Worm (Caenorhabditis elegans) whole organism, L1 larva: Measurements from ENCODE around the gene clec-129.

Experiments
- aha-1 ChIP-seq: fragments of 150-350 bp; optimal IDR thresholded peaks from 2 replicates; lab custom pipeline; 2014; ENCODE audit warnings: missing biosample characterization, missing genetic modification characterization
- dpl-1 ChIP-seq, 3 experiments: fragments of 150-350 bp in 2 of 3; sonication (generic microtip) in 1 of 3; optimal IDR thresholded peaks; 2 replicates each; lab custom pipeline; 2014 to 2017; ENCODE audit warnings: missing biosample characterization in 3 of 3, missing genetic modification characterization in 3 of 3, missing genetic modification reagents in 3 of 3
- efl-3 ChIP-seq: fragments of 200-800 bp; sonication (Bioruptor generic); optimal IDR thresholded peaks from 2 replicates; lab custom pipeline; 2018; ENCODE audit warnings: mild to moderate bottlenecking, missing genetic modification characterization, missing compliant biosample characterization
- egl-13 ChIP-seq: sonication (generic microtip); optimal IDR thresholded peaks from 2 replicates; lab custom pipeline; 2016; ENCODE audit warnings: missing genotype, missing genetic modification reagents, missing genetic modification characterization, missing compliant biosample characterization
- elt-2 ChIP-seq: sonication (generic microtip); optimal IDR thresholded peaks from 2 replicates; lab custom pipeline; 2016; ENCODE audit warnings: missing genetic modification characterization, mild to moderate bottlenecking, inconsistent platforms, missing compliant biosample characterization, missing genetic modification reagents
- ets-5 ChIP-seq: fragments of 200-800 bp; sonication (Bioruptor generic); IDR thresholded peaks from 2 replicates; pipeline ENCODE4 v1.3.6; 2022; ENCODE audit warnings: missing genetic modification characterization, missing compliant biosample characterization
- hlh-4 ChIP-seq: sonication (generic microtip); optimal IDR thresholded peaks from 2 replicates; lab custom pipeline; 2016; ENCODE audit warnings: mild to moderate bottlenecking, missing genetic modification characterization, missing compliant biosample characterization
- hpl-2 ChIP-seq: fragments of 150-350 bp; optimal IDR thresholded peaks from 2 replicates; lab custom pipeline; 2014; ENCODE audit warnings: missing biosample characterization, missing genetic modification reagents, missing genetic modification characterization
- lin-35 ChIP-seq, 2 experiments: fragments of 150-350 bp; optimal IDR thresholded peaks; 2 replicates each; lab custom pipeline; 2014; ENCODE audit warnings: missing biosample characterization in 2 of 2, missing genetic modification characterization in 2 of 2, missing genetic modification reagents in 2 of 2
- lsy-2 ChIP-seq, 2 experiments: fragments of 150-350 bp; optimal IDR thresholded peaks; 2 replicates each; lab custom pipeline; 2014; ENCODE audit warnings: missing biosample characterization in 2 of 2, missing genetic modification characterization in 2 of 2
- nhr-47 ChIP-seq: sonication (generic microtip); optimal IDR thresholded peaks from 2 replicates; lab custom pipeline; 2016; ENCODE audit warnings: mild to moderate bottlenecking, missing genetic modification characterization, moderate library complexity, missing compliant biosample characterization
- nhr-76 ChIP-seq: sonication (generic microtip); optimal IDR thresholded peaks from 2 replicates; lab custom pipeline; 2017; ENCODE audit warnings: missing biosample characterization, missing genetic modification characterization
- nhr-84 ChIP-seq: sonication (generic microtip); optimal IDR thresholded peaks from 2 replicates; lab custom pipeline; 2017; ENCODE audit warnings: missing biosample characterization, missing genetic modification characterization
- snu-23 ChIP-seq: sonication (generic microtip); optimal IDR thresholded peaks from 2 replicates; lab custom pipeline; 2016; ENCODE audit warnings: missing genetic modification characterization, missing compliant biosample characterization
- tlp-1 ChIP-seq: fragments of 150-350 bp; optimal IDR thresholded peaks from 2 replicates; lab custom pipeline; 2014; ENCODE audit warnings: missing biosample characterization, missing genetic modification characterization
- unc-30 ChIP-seq: sonication (generic microtip); optimal IDR thresholded peaks from 2 replicates; lab custom pipeline; 2017; ENCODE audit warnings: missing biosample characterization, missing genetic modification characterization
- unc-62 ChIP-seq: fragments of 150-350 bp; optimal IDR thresholded peaks from 2 replicates; lab custom pipeline; 2014; ENCODE audit warnings: missing biosample characterization, missing genetic modification reagents, missing genetic modification characterization
- unc-86 ChIP-seq: sonication (generic microtip); optimal IDR thresholded peaks from 2 replicates; lab custom pipeline; 2016; ENCODE audit warnings: missing genetic modification characterization, missing compliant biosample characterization
- unc-98 ChIP-seq: fragments of 200-800 bp; sonication (Bioruptor generic); IDR thresholded peaks from 2 replicates; pipeline ENCODE4 v1.3.6; 2022; ENCODE audit warnings: missing genetic modification characterization, missing compliant biosample characterization
- zag-1 ChIP-seq: fragments of 150-350 bp; optimal IDR thresholded peaks from 2 replicates; lab custom pipeline; 2014; ENCODE audit warnings: missing biosample characterization, missing genetic modification characterization

clec-129 gene

DNA sequence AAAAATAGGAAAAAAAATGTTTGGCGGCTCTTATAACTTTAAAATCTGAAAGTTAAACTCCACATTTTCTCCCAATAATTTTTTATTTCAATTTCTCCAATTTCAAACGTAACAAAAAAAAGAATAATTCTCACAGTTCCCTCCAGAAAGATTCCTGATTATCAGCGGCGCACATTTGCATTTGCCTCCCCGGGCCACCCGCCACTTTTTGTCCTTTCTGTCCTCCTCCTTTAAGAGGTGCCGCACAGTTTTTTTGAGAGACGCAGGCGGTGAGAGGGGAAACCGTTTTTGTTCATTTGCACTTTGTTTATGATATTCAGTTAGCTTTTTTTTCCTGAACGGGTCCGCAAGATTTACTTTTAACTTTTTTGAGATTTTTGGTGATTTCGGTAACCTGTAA lies 49.6 kb downstream of the clec-129 start:
- no peak for TF ChIP-seq tlp-1
- no peak for TF ChIP-seq nhr-76 (tag; lab: Kevin White, UChicago)
- TF ChIP-seq unc-30 (tag; lab: Kevin White, UChicago) = no peak
- TF ChIP-seq unc-86 (tag; lab: Kevin White, UChicago) = no peak
- no peak for TF ChIP-seq elt-2
- TF ChIP-seq hlh-4 (tag; lab: Kevin White, UChicago) = no peak
- TF ChIP-seq dpl-1 (GFP tag; optimal IDR thresholded peaks at IDR 0.05; lab: Kevin White, UChicago) = no peak
- no peak for TF ChIP-seq unc-98 (GFP tag; lab: Robert Waterston, UW)
- no peak for TF ChIP-seq ets-5
- TF ChIP-seq unc-62 = no peak
- no peak for TF ChIP-seq aha-1 (tag; lab: Kevin White, UChicago)

DNA sequence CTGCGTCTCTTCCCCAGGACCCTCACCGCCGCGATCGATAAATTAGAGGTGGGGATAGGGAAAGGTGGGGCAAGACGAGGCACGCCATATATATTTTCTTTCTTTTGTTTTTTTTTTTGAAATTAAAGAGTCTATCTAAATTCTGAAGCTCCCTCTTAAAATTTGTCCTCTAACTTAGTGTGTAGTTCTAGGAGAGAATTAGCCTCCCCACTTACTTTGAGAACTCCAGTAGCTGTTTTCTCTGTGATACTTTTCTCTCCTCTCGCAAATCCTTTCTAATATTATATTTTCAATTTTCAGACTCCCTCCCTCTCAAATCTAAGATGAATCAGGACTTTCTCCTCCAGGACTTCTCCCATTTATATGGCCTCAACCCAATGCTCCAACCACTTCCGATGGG lies 50.7 kb downstream of the clec-129 start, which contains the start of gene M151.7:
Gene M151.7, plus strand, starts transcription at position 301 of the 400 bp plus-strand sequence.
- TF ChIP-seq lin-35 (GFP tag; optimal IDR thresholded peaks at IDR 0.05; lab: Kevin White, UChicago) (no peak), egl-13 (no peak), zag-1 (tag; lab: Kevin White, UChicago) (no peak), nhr-47 (tag; lab: Kevin White, UChicago) (no peak), hpl-2 (GFP tag; lab: Kevin White, UChicago) (no peak), efl-3 (GFP tag; lab: Kevin White, UChicago) (no peak), snu-23 (no peak), lsy-2 (tag; optimal IDR thresholded peaks at IDR 0.05; lab: Kevin White, UChicago) (no peak), nhr-84 (tag; lab: Kevin White, UChicago) (no peak), ets-5 (no peak)
